Fruit fly (Drosophila melanogaster): ENCODE data around the gene CG7368.
A peak's percentile ranks its signal among the peaks of the same experiment; 100 is the strongest.

Gene CG7368

dm6 chr3L:11552996-11553671, 43.9 kb upstream of the CG7368 start (continued):
- TF ChIP-seq sens-2 (GFP tag; IDR thresholded peaks at IDR 0.05) (no peak), mirr (GFP tag; optimal IDR thresholded peaks at IDR 0.05) (peak; percentile 59), bowl (GFP tag; IDR thresholded peaks at IDR 0.05) (no peak), mld (GFP tag; IDR thresholded peaks at IDR 0.05; ENCODE audit: partially characterized antibody) (peak; percentile 63; the same call in 1 of the 3 replicates), scrt (GFP tag; optimal IDR thresholded peaks at IDR 0.05) (peak; percentile 97), CG10209 (GFP tag; optimal IDR thresholded peaks at IDR 0.05) (no peak), mam (GFP tag; optimal IDR thresholded peaks at IDR 0.05) (no peak), CG43689 (GFP tag; IDR thresholded peaks at IDR 0.05) (no peak), B-H1 (GFP tag; IDR thresholded peaks at IDR 0.05) (no peak; the same call in 2 of the 3 replicates), sug (tag; optimal IDR thresholded peaks at IDR 0.05) (peak; percentile 50), ac (GFP tag; optimal IDR thresholded peaks at IDR 0.05) (no peak), CG12236 (GFP tag; optimal IDR thresholded peaks at IDR 0.05) (no peak), Sry-β (GFP tag; optimal IDR thresholded peaks at IDR 0.05) (no peak), CG9727 (GFP tag; optimal IDR thresholded peaks at IDR 0.05) (peak; percentile 50), Hr3 (GFP tag; optimal IDR thresholded peaks at IDR 0.05) (no peak), sima (GFP tag; optimal IDR thresholded peaks at IDR 0.05) (no peak), grn (GFP tag; optimal IDR thresholded peaks at IDR 0.05) (no peak), GATAe (GFP tag; conservative IDR thresholded peaks at IDR 0.05) (no peak), trem (tag; optimal IDR thresholded peaks at IDR 0.05) (peak; percentile 14), croc (GFP tag; conservative IDR thresholded peaks at IDR 0.05) (no peak), stc (GFP tag; IDR thresholded peaks at IDR 0.05) (no peak), Jarid2 (GFP tag; optimal IDR thresholded peaks at IDR 0.05) (peak; percentile 96), Deaf1 (tag; optimal IDR thresholded peaks at IDR 0.05) (peak; percentile 76), repo (GFP tag; optimal IDR thresholded peaks at IDR 0.05) (no peak), Adf1 (GFP tag; IDR thresholded peaks at IDR 0.05) (peak; percentile 84), ssp (GFP tag; IDR thresholded peaks at IDR 0.05) (no peak), CG2678 (tag; optimal IDR thresholded peaks at IDR 0.05) (peak; percentile 13), her (GFP tag; optimal IDR thresholded peaks at IDR 0.05) (no peak), CG12104 (GFP tag; optimal IDR thresholded peaks at IDR 0.05) (no peak), Scr (GFP tag; IDR thresholded peaks at IDR 0.05; ENCODE audit: partially characterized antibody) (peak; percentile 55), al (GFP tag; IDR thresholded peaks at IDR 0.05) (no peak), CG5245 (GFP tag; optimal IDR thresholded peaks at IDR 0.05) (no peak), pita (GFP tag; optimal IDR thresholded peaks at IDR 0.05) (no peak), dati (GFP tag; IDR thresholded peaks at IDR 0.05) (no peak), fd3F (GFP tag; optimal IDR thresholded peaks at IDR 0.05) (no peak), CG15011 (GFP tag; optimal IDR thresholded peaks at IDR 0.05) (no peak), CG18011 (GFP tag; optimal IDR thresholded peaks at IDR 0.05) (no peak), fru (optimal IDR thresholded peaks at IDR 0.05) (no peak), CG12219 (GFP tag; optimal IDR thresholded peaks at IDR 0.05) (peak; percentile 47), CrebB (tag; optimal IDR thresholded peaks at IDR 0.05) (peak; percentile 57), Opbp (GFP tag; IDR thresholded peaks at IDR 0.05; ENCODE audit: partially characterized antibody) (peak; percentile 40; the same call in 1 of the 3 replicates), CG2199 (GFP tag; IDR thresholded peaks at IDR 0.05) (peak; percentile 74; the same call in 1 of the 3 replicates), NC2β (GFP tag; optimal IDR thresholded peaks at IDR 0.05) (peak; percentile 1), Fer2 (tag; optimal IDR thresholded peaks at IDR 0.05) (no peak), Nf-YC (tag; optimal IDR thresholded peaks at IDR 0.05) (peak; percentile 58), chm (GFP tag; IDR thresholded peaks at IDR 0.05) (peak; percentile 77), schlank (tag; optimal IDR thresholded peaks at IDR 0.05) (no peak), fd64A (GFP tag; optimal IDR thresholded peaks at IDR 0.05) (peak; percentile 6), CG14860 (GFP tag; IDR thresholded peaks at IDR 0.05; ENCODE audit: partially characterized antibody) (no peak), CG11456 (GFP tag; IDR thresholded peaks at IDR 0.05) (peak; percentile 56; the same call in 2 of the 3 replicates), crc (GFP tag; optimal IDR thresholded peaks at IDR 0.05) (no peak)

All from whole organism, embryonic.